Fruit fly (Drosophila melanogaster) whole organism, embryonic: ENCODE data around the gene Blos4.

Experiments
- Abd-B ChIP-seq: fragments of 200-800 bp; sonication (Bioruptor generic); optimal IDR thresholded peaks from 2 replicates; lab custom pipeline; 2018; ENCODE audit warnings: missing biosample characterization, mild to moderate bottlenecking, missing genetic modification characterization, moderate library complexity
- Aef1 ChIP-seq: fragments of 200-800 bp; sonication (Bioruptor generic); IDR thresholded peaks from 3 replicates; pipeline ENCODE4 v1.3.6; 2022; ENCODE audit warnings: missing biosample characterization, missing genetic modification characterization
- Awh ChIP-seq: fragments of 200-800 bp; sonication (Bioruptor generic); IDR thresholded peaks from 2 replicates; pipeline ENCODE4, ENCODE4 v1.3.6; 2022; ENCODE audit warnings: missing biosample characterization, missing genetic modification characterization
- Blimp-1 ChIP-seq: fragments of 200-800 bp; sonication (Bioruptor generic); optimal IDR thresholded peaks from 3 replicates; lab custom pipeline; 2018; ENCODE audit warnings: missing biosample characterization, missing genetic modification characterization, mild to moderate bottlenecking, moderate library complexity, missing genetic modification reagents
- CG11456 ChIP-seq: fragments of 200-800 bp; sonication (Bioruptor generic); IDR thresholded peaks from 3 replicates; pipeline ENCODE4 v1.3.6; 2022; ENCODE audit warnings: missing biosample characterization, missing genetic modification characterization
- CG12071 ChIP-seq: fragments of 200-800 bp; sonication (Bioruptor generic); optimal IDR thresholded peaks from 3 replicates; lab custom pipeline; 2018; ENCODE audit warnings: missing biosample characterization, mild to moderate bottlenecking, missing genetic modification characterization
- CG13287 ChIP-seq: fragments of 200-800 bp; sonication (Bioruptor generic); IDR thresholded peaks from 2 replicates; pipeline ENCODE4 v1.3.6; 2022; ENCODE audit warnings: missing biosample characterization, missing genetic modification characterization; ENCODE audit not compliant: partially characterized antibody
- CG13424 ChIP-seq: fragments of 200-800 bp; sonication (Bioruptor generic); optimal IDR thresholded peaks from 2 replicates; lab custom pipeline; 2019; ENCODE audit warnings: missing biosample characterization, mild to moderate bottlenecking, missing genetic modification characterization, moderate library complexity
- CG15011 ChIP-seq: fragments of 200-800 bp; sonication (Bioruptor generic); optimal IDR thresholded peaks from 3 replicates; lab custom pipeline; 2018; ENCODE audit warnings: missing biosample characterization, mild to moderate bottlenecking, missing genetic modification characterization
- CG1647 ChIP-seq: fragments of 200-800 bp; sonication (Bioruptor generic); optimal IDR thresholded peaks from 3 replicates; lab custom pipeline; 2016; ENCODE audit warnings: missing biosample characterization, missing genetic modification characterization
- CG17912 ChIP-seq: fragments of 200-800 bp; sonication (Bioruptor generic); optimal IDR thresholded peaks from 2 replicates; lab custom pipeline; 2018; ENCODE audit warnings: missing biosample characterization, mild to moderate bottlenecking, missing genetic modification characterization
- CG1792 ChIP-seq: fragments of 200-800 bp; sonication (Bioruptor generic); optimal IDR thresholded peaks from 2 replicates; lab custom pipeline; 2016; ENCODE audit warnings: missing biosample characterization, missing genetic modification characterization
- CG18764 ChIP-seq: fragments of 200-800 bp; sonication (Bioruptor generic); optimal IDR thresholded peaks from 3 replicates; lab custom pipeline; 2016; ENCODE audit warnings: missing biosample characterization, missing genetic modification characterization
- CG2678 ChIP-seq: fragments of 200-800 bp; sonication (Bioruptor generic); optimal IDR thresholded peaks from 3 replicates; lab custom pipeline; 2019; ENCODE audit warnings: missing biosample characterization, mild to moderate bottlenecking, missing genetic modification characterization, moderate library complexity
- CG3065 ChIP-seq: fragments of 200-800 bp; sonication (Bioruptor generic); optimal IDR thresholded peaks from 2 replicates; lab custom pipeline; 2016; ENCODE audit warnings: missing biosample characterization, missing genetic modification characterization
- CG3281 ChIP-seq: fragments of 200-800 bp; sonication (Bioruptor generic); optimal IDR thresholded peaks from 3 replicates; lab custom pipeline; 2017; ENCODE audit warnings: missing biosample characterization, mild to moderate bottlenecking, missing genetic modification characterization
- CG34376 ChIP-seq: fragments of 200-800 bp; sonication (Bioruptor generic); optimal IDR thresholded peaks from 2 replicates; lab custom pipeline; 2018; ENCODE audit warnings: missing biosample characterization, mild to moderate bottlenecking, missing genetic modification characterization
- CG4617 ChIP-seq: fragments of 200-800 bp; sonication (Bioruptor generic); optimal IDR thresholded peaks from 3 replicates; lab custom pipeline; 2016; ENCODE audit warnings: missing biosample characterization, missing genetic modification characterization, borderline replicate concordance
- CG6854 ChIP-seq: fragments of 200-800 bp; sonication (Bioruptor generic); optimal IDR thresholded peaks from 3 replicates; lab custom pipeline; 2017; ENCODE audit warnings: missing biosample characterization, mild to moderate bottlenecking, missing genetic modification characterization
- CG8478 ChIP-seq: fragments of >200 bp; optimal IDR thresholded peaks from 2 replicates; lab custom pipeline; 2018
- D19B ChIP-seq: fragments of 200-800 bp; sonication (Bioruptor generic); optimal IDR thresholded peaks from 2 replicates; lab custom pipeline; 2017; ENCODE audit warnings: missing biosample characterization, mild to moderate bottlenecking, missing genetic modification characterization
- Dip2 ChIP-seq: fragments of 200-800 bp; sonication (Bioruptor generic); IDR thresholded peaks from 2 replicates; pipeline ENCODE4 v1.3.6; 2022; ENCODE audit warnings: missing biosample characterization, missing genetic modification characterization
- Drgx ChIP-seq: fragments of 200-800 bp; sonication (Bioruptor generic); IDR thresholded peaks from 2 replicates; pipeline ENCODE4 v1.3.6; 2022; ENCODE audit warnings: missing biosample characterization, missing genetic modification characterization
- HLH3B ChIP-seq: fragments of 200-800 bp; sonication (Bioruptor generic); IDR thresholded peaks from 2 replicates; pipeline ENCODE4 v1.3.6; 2022; ENCODE audit warnings: missing biosample characterization, missing genetic modification characterization
- Hsf ChIP-seq: fragments of 200-800 bp; sonication (Bioruptor generic); optimal IDR thresholded peaks from 3 replicates; lab custom pipeline; 2016; ENCODE audit warnings: missing biosample characterization, missing genetic modification characterization
- MBD-R2 ChIP-seq: fragments of 200-800 bp; sonication (Bioruptor generic); IDR thresholded peaks from 2 replicates; pipeline ENCODE4 v1.3.6; 2022; ENCODE audit warnings: missing biosample characterization, missing genetic modification characterization
- MESR4 ChIP-seq: fragments of 200-800 bp; sonication (Bioruptor generic); optimal IDR thresholded peaks from 2 replicates; lab custom pipeline; 2018; ENCODE audit warnings: missing biosample characterization, mild to moderate bottlenecking, missing genetic modification characterization, moderate library complexity
- NFAT ChIP-seq: fragments of 200-800 bp; sonication (Bioruptor generic); IDR thresholded peaks from 2 replicates; pipeline ENCODE4 v1.3.6; 2022; ENCODE audit warnings: missing biosample characterization, missing genetic modification characterization
- Nf-YC ChIP-seq: fragments of 200-800 bp; optimal IDR thresholded peaks from 3 replicates; lab custom pipeline; 2019; ENCODE audit warnings: missing biosample characterization, mild to moderate bottlenecking, missing genetic modification characterization, moderate library complexity
- Stat92E ChIP-seq, 3 experiments: fragments of >200 bp in 2 of 3; fragments of 200-800 bp in 1 of 3; sonication (Bioruptor generic) in 1 of 3; optimal IDR thresholded peaks; 2 replicates each; lab custom pipeline; 2017 to 2019; ENCODE audit warnings: missing biosample characterization in 3 of 3, missing genetic modification characterization in 3 of 3, mild to moderate bottlenecking in 1 of 3, moderate library complexity in 1 of 3
- bigmax ChIP-seq: fragments of 200-800 bp; sonication (Bioruptor generic); optimal IDR thresholded peaks from 2 replicates; lab custom pipeline; 2018; ENCODE audit warnings: missing biosample characterization, mild to moderate bottlenecking, missing genetic modification characterization
- cas ChIP-seq: fragments of 200-800 bp; sonication (Bioruptor generic); IDR thresholded peaks from 2 replicates; pipeline ENCODE4 v1.3.6; 2022; ENCODE audit warnings: missing biosample characterization, missing genetic modification characterization
- corto ChIP-seq: fragments of 200-800 bp; sonication (Bioruptor generic); optimal IDR thresholded peaks from 2 replicates; lab custom pipeline; 2016; ENCODE audit warnings: missing biosample characterization, mild to moderate bottlenecking, missing genetic modification characterization, moderate library complexity
- croc ChIP-seq: fragments of 200-800 bp; sonication (Bioruptor generic); conservative IDR thresholded peaks from 3 replicates; pipeline ENCODE4 v1.3.6; 2022; ENCODE audit warnings: missing biosample characterization, missing genetic modification characterization
- danr ChIP-seq: fragments of 200-800 bp; sonication (Bioruptor generic); IDR thresholded peaks from 2 replicates; pipeline ENCODE4 v1.3.6; 2022; ENCODE audit warnings: missing biosample characterization, missing genetic modification characterization
- dati ChIP-seq: fragments of 200-800 bp; sonication (Bioruptor generic); IDR thresholded peaks from 2 replicates; pipeline ENCODE4 v1.3.6; 2022; ENCODE audit warnings: missing biosample characterization, missing genetic modification characterization
- dimm ChIP-seq: fragments of 200-800 bp; sonication (Bioruptor generic); IDR thresholded peaks from 2 replicates; pipeline ENCODE4 v1.3.6; 2022; ENCODE audit warnings: missing biosample characterization, missing genetic modification characterization
- disco-r ChIP-seq: fragments of 200-800 bp; sonication (Bioruptor generic); optimal IDR thresholded peaks from 2 replicates; lab custom pipeline; 2016; ENCODE audit warnings: missing biosample characterization, missing genetic modification characterization
- dpn ChIP-seq, 2 experiments: fragments of 200-800 bp; sonication (Bioruptor generic); optimal IDR thresholded peaks; 3 replicates each; lab custom pipeline; 2016; ENCODE audit warnings: missing biosample characterization in 2 of 2, missing genetic modification characterization in 2 of 2
- eve ChIP-seq, 2 experiments: fragments of >200 bp; optimal IDR thresholded peaks; 2 replicates each; lab custom pipeline; 2017; ENCODE audit warnings: missing biosample characterization in 2 of 2, missing genetic modification characterization in 2 of 2
- fd64A ChIP-seq: fragments of 200-800 bp; sonication (Bioruptor generic); optimal IDR thresholded peaks from 3 replicates; lab custom pipeline; 2018; ENCODE audit warnings: missing biosample characterization, mild to moderate bottlenecking, missing genetic modification characterization
- gfzf ChIP-seq: fragments of 200-800 bp; sonication (Bioruptor generic); optimal IDR thresholded peaks from 2 replicates; lab custom pipeline; 2016; ENCODE audit warnings: missing biosample characterization, mild to moderate bottlenecking, missing genetic modification characterization, moderate library complexity
- gt ChIP-seq: fragments of 200-800 bp; sonication (Bioruptor generic); IDR thresholded peaks from 2 replicates; pipeline ENCODE4 v1.3.6; 2022; ENCODE audit warnings: missing biosample characterization, missing genetic modification characterization
- insv ChIP-seq, 2 experiments: fragments of 200-800 bp; sonication (Bioruptor generic); optimal IDR thresholded peaks; 3 replicates each; lab custom pipeline; 2016 to 2018; ENCODE audit warnings: missing biosample characterization in 2 of 2, missing genetic modification characterization in 2 of 2
- nau ChIP-seq: fragments of 200-800 bp; sonication (Bioruptor generic); optimal IDR thresholded peaks from 3 replicates; lab custom pipeline; 2017; ENCODE audit warnings: missing biosample characterization, mild to moderate bottlenecking, missing genetic modification characterization, missing genetic modification reagents
- pan ChIP-seq, 4 experiments: fragments of >200 bp in 3 of 4; fragments of 200-800 bp in 1 of 4; sonication (Bioruptor generic) in 1 of 4; optimal IDR thresholded peaks in 3 of 4; IDR thresholded peaks in 1 of 4; 2 replicates each; pipeline versions ENCODE4 v1.3.6 to Lab custom; 2017 to 2022; ENCODE audit warnings: missing biosample characterization in 2 of 4, missing genetic modification characterization in 2 of 4, mixed read lengths in 1 of 4
- phol ChIP-seq: fragments of 200-800 bp; sonication (Bioruptor generic); optimal IDR thresholded peaks from 3 replicates; lab custom pipeline; 2018; ENCODE audit warnings: missing biosample characterization, mild to moderate bottlenecking, missing genetic modification characterization, moderate library complexity
- pita ChIP-seq: fragments of 200-800 bp; sonication (Bioruptor generic); optimal IDR thresholded peaks from 2 replicates; lab custom pipeline; 2017; ENCODE audit warnings: missing biosample characterization, mild to moderate bottlenecking, missing genetic modification characterization
- rib ChIP-seq: fragments of 200-800 bp; sonication (Bioruptor generic); IDR thresholded peaks from 2 replicates; pipeline ENCODE4 v1.3.6; 2022; ENCODE audit warnings: missing biosample characterization, missing genetic modification characterization
- sug ChIP-seq: fragments of 200-800 bp; optimal IDR thresholded peaks from 2 replicates; lab custom pipeline; 2019; ENCODE audit warnings: missing biosample characterization, mild to moderate bottlenecking, missing genetic modification characterization, moderate library complexity
- twi ChIP-seq: fragments of 200-800 bp; optimal IDR thresholded peaks from 2 replicates; lab custom pipeline; 2019; ENCODE audit warnings: missing biosample characterization, mild to moderate bottlenecking, missing genetic modification characterization, moderate library complexity
- wdn ChIP-seq: fragments of 200-800 bp; sonication (Bioruptor generic); IDR thresholded peaks from 2 replicates; pipeline ENCODE4 v1.3.6; 2022; ENCODE audit warnings: missing biosample characterization, missing genetic modification characterization

The Blos4 gene

dm6 chr3L:10878842-10879241, at the start of gene Blos4, which contains the start of gene CG6418 (continued):
- TF ChIP-seq MBD-R2 (GFP tag; lab: Robert Waterston, UW) (peak; percentile 97), Blimp-1 (no peak), dpn (GFP tag; optimal IDR thresholded peaks at IDR 0.05; lab: Kevin White, UChicago) (no peak), CG13424 (tag; lab: Kevin White, UChicago) (no peak), CG3065 (GFP tag; lab: Kevin White, UChicago) (no peak), CG18764 (no peak), rib (GFP tag; lab: Robert Waterston, UW) (no peak), D19B (no peak), cas (GFP tag; lab: Robert Waterston, UW) (no peak), Abd-B (GFP tag; lab: Kevin White, UChicago) (no peak), CG1647 (GFP tag; lab: Kevin White, UChicago) (no peak), pita (GFP tag; lab: Kevin White, UChicago) (no peak), MESR4 (GFP tag; lab: Kevin White, UChicago) (peak; percentile 67), nau (GFP tag; lab: Kevin White, UChicago) (no peak), CG15011 (GFP tag; lab: Kevin White, UChicago) (no peak), CG8478 (no peak), sug (tag; lab: Kevin White, UChicago) (no peak), disco-r (GFP tag; lab: Kevin White, UChicago) (no peak), insv (GFP tag; optimal IDR thresholded peaks at IDR 0.05; lab: Kevin White, UChicago) (no peak), HLH3B (GFP tag; lab: Robert Waterston, UW) (no peak), CG2678 (tag; lab: Kevin White, UChicago) (no peak), CG11456 (GFP tag; lab: Robert Waterston, UW) (no peak), danr (GFP tag; lab: Robert Waterston, UW) (no peak), Dip2 (no peak), gfzf (GFP tag; lab: Kevin White, UChicago) (peak; percentile 82), corto (GFP tag; lab: Kevin White, UChicago) (no peak), CG13287 (GFP tag; lab: Robert Waterston, UW) (peak; percentile 62), Awh (0 out of 2 replicates have a peak, but pooled peaks have one; percentile 7), Stat92E (GFP tag; optimal IDR thresholded peaks at IDR 0.05; lab: Kevin White, UChicago) (no peak), CG12071 (GFP tag; lab: Kevin White, UChicago) (no peak), CG17912 (no peak), fd64A (no peak), CG1792 (GFP tag; lab: Kevin White, UChicago) (no peak), croc (GFP tag; lab: Robert Waterston, UW) (no peak), bigmax (GFP tag; lab: Kevin White, UChicago) (no peak), gt (GFP tag; lab: Robert Waterston, UW) (no peak), wdn (GFP tag; lab: Robert Waterston, UW) (no peak), dati (GFP tag; lab: Robert Waterston, UW) (no peak), Nf-YC (tag; lab: Kevin White, UChicago) (no peak), eve (GFP tag; optimal IDR thresholded peaks at IDR 0.05; lab: Kevin White, UChicago) (no peak), CG3281 (GFP tag; lab: Kevin White, UChicago) (no peak), CG4617 (peak; percentile 95), Drgx (GFP tag; lab: Robert Waterston, UW) (no peak), CG34376 (no peak), pan (optimal IDR thresholded peaks at IDR 0.05; lab: Kevin White, UChicago) (no peak), pan (GFP tag; optimal IDR thresholded peaks at IDR 0.05 in 1 of 2, IDR thresholded peaks at IDR 0.05 in 1 of 2) (no peak), phol (peak; percentile 1), twi (tag; lab: Kevin White, UChicago) (no peak), Aef1 (GFP tag; lab: Robert Waterston, UW) (no peak), CG6854 (no peak), dimm (GFP tag; lab: Robert Waterston, UW) (no peak), Hsf (GFP tag; lab: Kevin White, UChicago) (no peak), NFAT (GFP tag; lab: Robert Waterston, UW) (no peak)
